Worm (Caenorhabditis elegans) whole organism, L1 larva: Measurements from ENCODE around the gene tsp-6.

Source experiments
- egl-13 ChIP-seq: sonication (generic microtip); optimal IDR thresholded peaks from 2 replicates; lab custom pipeline; 2016; ENCODE audit warnings: missing genotype, missing genetic modification reagents, missing genetic modification characterization, missing compliant biosample characterization
- jun-1 ChIP-seq: fragments of 150-350 bp; optimal IDR thresholded peaks from 2 replicates; lab custom pipeline; 2014; ENCODE audit warnings: missing biosample characterization, missing genetic modification reagents, missing genetic modification characterization
- lin-15B ChIP-seq: fragments of 150-350 bp; sonication (generic microtip); optimal IDR thresholded peaks from 3 replicates; lab custom pipeline; 2014; ENCODE audit warnings: missing biosample characterization, missing genetic modification characterization
- lsy-2 ChIP-seq, 2 experiments: fragments of 150-350 bp; optimal IDR thresholded peaks; 2 replicates each; lab custom pipeline; 2014; ENCODE audit warnings: missing biosample characterization in 2 of 2, missing genetic modification characterization in 2 of 2
- mdl-1 ChIP-seq, 2 experiments: fragments of 150-350 bp; optimal IDR thresholded peaks; 2 replicates each; lab custom pipeline; 2014 to 2017; ENCODE audit warnings: missing biosample characterization in 2 of 2, missing genetic modification characterization in 2 of 2, inconsistent platforms in 1 of 2
- nhr-77 ChIP-seq: fragments of 150-350 bp; optimal IDR thresholded peaks from 2 replicates; lab custom pipeline; 2014; ENCODE audit warnings: missing biosample characterization, missing genetic modification characterization
- skn-1 ChIP-seq: fragments of 150-350 bp; optimal IDR thresholded peaks from 2 replicates; lab custom pipeline; 2014; ENCODE audit warnings: missing biosample characterization, missing genetic modification characterization
- snpc-4 ChIP-seq: fragments of 150-350 bp; optimal IDR thresholded peaks from 2 replicates; lab custom pipeline; 2014; ENCODE audit warnings: missing biosample characterization, missing genetic modification characterization
- sptf-1 ChIP-seq: fragments of 150-350 bp; optimal IDR thresholded peaks from 2 replicates; lab custom pipeline; 2014; ENCODE audit warnings: missing biosample characterization, missing genetic modification characterization
- unc-86 ChIP-seq: sonication (generic microtip); optimal IDR thresholded peaks from 2 replicates; lab custom pipeline; 2016; ENCODE audit warnings: missing genetic modification characterization, missing compliant biosample characterization
- ztf-11 ChIP-seq, 2 experiments: sonication (generic microtip); optimal IDR thresholded peaks; 2 replicates each; lab custom pipeline; 2016 to 2017; ENCODE audit warnings: missing genetic modification characterization in 2 of 2, missing biosample characterization in 1 of 2, missing compliant biosample characterization in 1 of 2

ce11 chrX:2838619-2839018 is 18.4 kb downstream of the tsp-6 start:
- TF ChIP-seq sptf-1 (tag; lab: Kevin White, UChicago) (no peak), nhr-77 (tag; lab: Kevin White, UChicago) (no peak), unc-86 (tag; lab: Kevin White, UChicago) (no peak), snpc-4 (tag; lab: Kevin White, UChicago) (no peak), egl-13 (tag; lab: Kevin White, UChicago) (no peak), skn-1 (tag; lab: Kevin White, UChicago) (no peak), mdl-1 (tag; optimal IDR thresholded peaks at IDR 0.05; lab: Kevin White, UChicago) (no peak), lsy-2 (tag; optimal IDR thresholded peaks at IDR 0.05; lab: Kevin White, UChicago) (no peak), lin-15B (no peak), jun-1 (tag; lab: Kevin White, UChicago) (no peak), ztf-11 (tag; optimal IDR thresholded peaks at IDR 0.05; lab: Kevin White, UChicago) (no peak)
